Fruit fly (Drosophila melanogaster): ENCODE results near the gene Svip.

The Svip gene

dm6 chr3L:9372278-9372975 lies 13.6 kb downstream of the Svip start, which contains the start of the genes Hsp67Bc, CG4456 and Hsp22 (continued):
- TF ChIP-seq CG13287 (GFP tag; IDR thresholded peaks at IDR 0.05; ENCODE audit: partially characterized antibody) (no peak), Hr3 (GFP tag; optimal IDR thresholded peaks at IDR 0.05) (no peak), CG3995 (GFP tag; optimal IDR thresholded peaks at IDR 0.05) (no peak), mld (GFP tag; IDR thresholded peaks at IDR 0.05; ENCODE audit: partially characterized antibody) (no peak), schlank (tag; optimal IDR thresholded peaks at IDR 0.05) (no peak), grn (GFP tag; optimal IDR thresholded peaks at IDR 0.05) (peak; percentile 81), CG11398 (GFP tag; optimal IDR thresholded peaks at IDR 0.05) (no peak), pum (GFP tag; optimal IDR thresholded peaks at IDR 0.05) (no peak), CG8089 (GFP tag; optimal IDR thresholded peaks at IDR 0.05) (no peak), gsb (GFP tag; IDR thresholded peaks at IDR 0.05) (no peak), dpn (GFP tag; optimal IDR thresholded peaks at IDR 0.05) (no peak), bsh (GFP tag; optimal IDR thresholded peaks at IDR 0.05) (no peak), jing (GFP tag; optimal IDR thresholded peaks at IDR 0.05) (no peak), CG8924 (tag; optimal IDR thresholded peaks at IDR 0.05) (no peak), CG2116 (GFP tag; optimal IDR thresholded peaks at IDR 0.05) (no peak), dimm (GFP tag; IDR thresholded peaks at IDR 0.05) (no peak), Dref (GFP tag; IDR thresholded peaks at IDR 0.05) (no peak), CG14441 (GFP tag; IDR thresholded peaks at IDR 0.05) (no peak), chinmo (GFP tag; IDR thresholded peaks at IDR 0.05; ENCODE audit: partially characterized antibody) (peak; percentile 47; the same call in 1 of the 4 replicates), HLHmδ (GFP tag; optimal IDR thresholded peaks at IDR 0.05) (no peak), CG15601 (tag; optimal IDR thresholded peaks at IDR 0.05) (peak; percentile 30), ac (GFP tag; optimal IDR thresholded peaks at IDR 0.05) (no peak), Xrp1 (GFP tag; IDR thresholded peaks at IDR 0.05) (no peak), CG3726 (GFP tag; IDR thresholded peaks at IDR 0.05) (no peak), vvl (GFP tag; IDR thresholded peaks at IDR 0.05) (0 out of 2 replicates have a peak, but pooled peaks have one; percentile 12), bab2 (GFP tag; optimal IDR thresholded peaks at IDR 0.05) (no peak), CG8281 (tag; optimal IDR thresholded peaks at IDR 0.05) (no peak), CG17385 (GFP tag; optimal IDR thresholded peaks at IDR 0.05) (no peak), CG30431 (GFP tag; optimal IDR thresholded peaks at IDR 0.05) (no peak), cas (GFP tag; IDR thresholded peaks at IDR 0.05) (no peak), CG17359 (tag; optimal IDR thresholded peaks at IDR 0.05) (no peak), lmd (GFP tag; IDR thresholded peaks at IDR 0.05) (no peak), gcm2 (GFP tag; optimal IDR thresholded peaks at IDR 0.05) (no peak), mirr (GFP tag; optimal IDR thresholded peaks at IDR 0.05) (no peak), rib (GFP tag; IDR thresholded peaks at IDR 0.05) (no peak), CG8359 (GFP tag; optimal IDR thresholded peaks at IDR 0.05; ENCODE audit: borderline replicate concordance) (no peak), CTCF (GFP tag; optimal IDR thresholded peaks at IDR 0.05) (peak; percentile 5), CG11247 (GFP tag; IDR thresholded peaks at IDR 0.05) (no peak), CG15011 (GFP tag; optimal IDR thresholded peaks at IDR 0.05) (peak; percentile 13), lab (GFP tag; optimal IDR thresholded peaks at IDR 0.05) (no peak), Deaf1 (tag; optimal IDR thresholded peaks at IDR 0.05) (peak; percentile 20), CG6254 (GFP tag; optimal IDR thresholded peaks at IDR 0.05) (peak; percentile 18), dmrt11E (tag; optimal IDR thresholded peaks at IDR 0.05) (no peak), jigr1 (GFP tag; IDR thresholded peaks at IDR 0.05) (no peak), ap (GFP tag; IDR thresholded peaks at IDR 0.05) (no peak), Ada2b (GFP tag; IDR thresholded peaks at IDR 0.05) (no peak), E2f2 (GFP tag; IDR thresholded peaks at IDR 0.05) (no peak), D19A (tag; optimal IDR thresholded peaks at IDR 0.05) (no peak), CG15479 (GFP tag; optimal IDR thresholded peaks at IDR 0.05) (no peak), CG9437 (GFP tag; optimal IDR thresholded peaks at IDR 0.05) (no peak), da (GFP tag; optimal IDR thresholded peaks at IDR 0.05) (no peak)
